Fruit fly (Drosophila melanogaster): Measurements from ENCODE around the gene CG12182.
A peak's percentile ranks its signal among the peaks of the same experiment; 100 is the strongest.

The CG12182 gene

dm6 chr3L:2571975-2572374, 27.4 kb downstream of the CG12182 start (continued):
- TF ChIP-seq CG7368 (GFP tag; optimal IDR thresholded peaks at IDR 0.05) = peak; percentile 32
- TF ChIP-seq spab (GFP tag; optimal IDR thresholded peaks at IDR 0.05) = no peak
- TF ChIP-seq CG31627 (GFP tag; optimal IDR thresholded peaks at IDR 0.05) = no peak
- TF ChIP-seq Sox102F (GFP tag; optimal IDR thresholded peaks at IDR 0.05) = no peak
- TF ChIP-seq Met (GFP tag; optimal IDR thresholded peaks at IDR 0.05) = no peak
- peak; percentile 69 for TF ChIP-seq CG3919 (GFP tag; optimal IDR thresholded peaks at IDR 0.05)
- TF ChIP-seq Sox15 (GFP tag; optimal IDR thresholded peaks at IDR 0.05) = no peak
- peak; percentile 55 for TF ChIP-seq dac (GFP tag; optimal IDR thresholded peaks at IDR 0.05)
- TF ChIP-seq acj6 (GFP tag; optimal IDR thresholded peaks at IDR 0.05) = no peak
- TF ChIP-seq CG6854 (GFP tag; optimal IDR thresholded peaks at IDR 0.05) = no peak
- TF ChIP-seq Blimp-1 (GFP tag; optimal IDR thresholded peaks at IDR 0.05) = no peak
- TF ChIP-seq fd59A (GFP tag; optimal IDR thresholded peaks at IDR 0.05) = no peak
- TF ChIP-seq CG8119 (GFP tag; IDR thresholded peaks at IDR 0.05) = peak; percentile 80
- peak; percentile 62 for TF ChIP-seq Hr4 (GFP tag; optimal IDR thresholded peaks at IDR 0.05)
- no peak for TF ChIP-seq Ets21C (GFP tag; optimal IDR thresholded peaks at IDR 0.05)
- no peak for TF ChIP-seq Eip75B (GFP tag; optimal IDR thresholded peaks at IDR 0.05)
- no peak for TF ChIP-seq CG6808 (GFP tag; optimal IDR thresholded peaks at IDR 0.05)
- peak; percentile 79 for TF ChIP-seq Eip78C (GFP tag)
- peak; percentile 20 for TF ChIP-seq net (GFP tag; optimal IDR thresholded peaks at IDR 0.05)
- TF ChIP-seq CG15336 (GFP tag; IDR thresholded peaks at IDR 0.05) = peak; percentile 79
- TF ChIP-seq CG10631 (GFP tag; optimal IDR thresholded peaks at IDR 0.05) = peak; percentile 15
- peak; percentile 80 for TF ChIP-seq CG6276 (GFP tag; optimal IDR thresholded peaks at IDR 0.05)
- no peak for TF ChIP-seq CG4318 (GFP tag; optimal IDR thresholded peaks at IDR 0.05)
- peak; percentile 22 for TF ChIP-seq Lpt (GFP tag; optimal IDR thresholded peaks at IDR 0.05)
- peak; percentile 24 for TF ChIP-seq CG11762 (GFP tag; optimal IDR thresholded peaks at IDR 0.05; ENCODE audit: insufficient read depth)
- peak; percentile 82 for TF ChIP-seq Gug (GFP tag; IDR thresholded peaks at IDR 0.05)
- peak; percentile 89 for TF ChIP-seq eg (GFP tag; IDR thresholded peaks at IDR 0.05)
- TF ChIP-seq Hr38 (GFP tag; optimal IDR thresholded peaks at IDR 0.05) = no peak
- no peak for TF ChIP-seq lz (GFP tag; optimal IDR thresholded peaks at IDR 0.05)
- TF ChIP-seq esn (GFP tag; optimal IDR thresholded peaks at IDR 0.05) = no peak
- peak; percentile 37 for TF ChIP-seq achi (GFP tag; optimal IDR thresholded peaks at IDR 0.05)
- no peak for TF ChIP-seq Ets96B (tag; optimal IDR thresholded peaks at IDR 0.05)
- peak; percentile 41 for TF ChIP-seq CG11902 (GFP tag; optimal IDR thresholded peaks at IDR 0.05)
- no peak for TF ChIP-seq dsx (GFP tag; optimal IDR thresholded peaks at IDR 0.05; ENCODE audit: poor library complexity, severe bottlenecking)

dm6 chr3L:2570269-2570723, 29.1 kb downstream of the CG12182 start:
- TF ChIP-seq CG3032 (tag; optimal IDR thresholded peaks at IDR 0.05) (peak; percentile 45), Hr4 (GFP tag; optimal IDR thresholded peaks at IDR 0.05) (peak; percentile 81), CG8319 (GFP tag; optimal IDR thresholded peaks at IDR 0.05) (peak; percentile 69), CG7368 (GFP tag; optimal IDR thresholded peaks at IDR 0.05) (peak; percentile 70), CG4318 (GFP tag; optimal IDR thresholded peaks at IDR 0.05) (peak; percentile 8), Eip93F (GFP tag; optimal IDR thresholded peaks at IDR 0.05) (peak; percentile 72), cyc (GFP tag; optimal IDR thresholded peaks at IDR 0.05) (peak; percentile 70), salr (GFP tag; optimal IDR thresholded peaks at IDR 0.05) (peak; percentile 49 to 55), pdm3 (GFP tag; optimal IDR thresholded peaks at IDR 0.05) (peak; percentile 86), fd85E (GFP tag; optimal IDR thresholded peaks at IDR 0.05) (peak; percentile 6), CG11902 (GFP tag; optimal IDR thresholded peaks at IDR 0.05) (peak; percentile 40), eg (GFP tag; IDR thresholded peaks at IDR 0.05) (peak; percentile 87), CG6163 (GFP tag; IDR thresholded peaks at IDR 0.05) (peak; percentile 89), CG6792 (GFP tag; optimal IDR thresholded peaks at IDR 0.05) (peak; percentile 82), Smox (GFP tag; optimal IDR thresholded peaks at IDR 0.05) (peak; percentile 86), achi (GFP tag; optimal IDR thresholded peaks at IDR 0.05) (peak; percentile 86), CG10669 (GFP tag; optimal IDR thresholded peaks at IDR 0.05) (peak; percentile 72), net (GFP tag; optimal IDR thresholded peaks at IDR 0.05) (peak; percentile 82), CG6854 (GFP tag; optimal IDR thresholded peaks at IDR 0.05) (no peak), CG11294 (GFP tag; IDR thresholded peaks at IDR 0.05) (peak; percentile 73), CG9139 (GFP tag; optimal IDR thresholded peaks at IDR 0.05) (peak; percentile 47), esn (GFP tag; optimal IDR thresholded peaks at IDR 0.05) (peak; percentile 89), dsx (GFP tag; optimal IDR thresholded peaks at IDR 0.05; ENCODE audit: poor library complexity, severe bottlenecking) (peak; percentile 60), CG8632 (GFP tag; optimal IDR thresholded peaks at IDR 0.05) (peak; percentile 79), vri (GFP tag; optimal IDR thresholded peaks at IDR 0.05) (peak; percentile 75), dac (GFP tag; optimal IDR thresholded peaks at IDR 0.05) (peak; percentile 7), CG15336 (GFP tag; IDR thresholded peaks at IDR 0.05) (peak; percentile 90), topi (GFP tag; optimal IDR thresholded peaks at IDR 0.05) (peak; percentile 81), acj6 (GFP tag; optimal IDR thresholded peaks at IDR 0.05) (peak; percentile 81), CG6276 (GFP tag; optimal IDR thresholded peaks at IDR 0.05) (peak; percentile 81)

All from whole organism, prepupa.